Worm (Caenorhabditis elegans) whole organism, early embryonic: ENCODE measurements around the gene acs-11.

Experiments used
- B0310.2 ChIP-seq: sonication (generic microtip); optimal IDR thresholded peaks from 2 replicates; lab custom pipeline; 2016; ENCODE audit warnings: mild to moderate bottlenecking, missing genetic modification characterization, missing compliant biosample characterization
- F13C5.2 ChIP-seq: sonication (generic microtip); optimal IDR thresholded peaks from 2 replicates; lab custom pipeline; 2017; ENCODE audit warnings: mild to moderate bottlenecking, missing genetic modification characterization, inconsistent platforms, missing compliant biosample characterization
- aly-1 ChIP-seq: sonication (generic microtip); optimal IDR thresholded peaks from 2 replicates; lab custom pipeline; 2016; ENCODE audit warnings: missing genetic modification characterization, missing compliant biosample characterization
- ama-1 ChIP-seq: fragments of 150-350 bp; optimal IDR thresholded peaks from 2 replicates; lab custom pipeline; 2014
- ceh-13 ChIP-seq: fragments of 200-800 bp; sonication (Bioruptor generic); optimal IDR thresholded peaks from 2 replicates; lab custom pipeline; 2018; ENCODE audit warnings: mild to moderate bottlenecking, missing genetic modification characterization, missing compliant biosample characterization
- ceh-36 ChIP-seq: sonication (generic microtip); optimal IDR thresholded peaks from 2 replicates; lab custom pipeline; 2016; ENCODE audit warnings: missing genetic modification characterization, inconsistent platforms, missing compliant biosample characterization
- ets-7 ChIP-seq: sonication (generic microtip); optimal IDR thresholded peaks from 2 replicates; lab custom pipeline; 2016; ENCODE audit warnings: missing genotype, missing genetic modification characterization, missing compliant biosample characterization
- flt-1 ChIP-seq: fragments of 200-800 bp; sonication (Bioruptor generic); IDR thresholded peaks from 2 replicates; pipeline ENCODE4 v1.3.6; 2022; ENCODE audit warnings: missing genetic modification characterization, missing compliant biosample characterization
- hmbx-1 ChIP-seq: sonication (generic microtip); optimal IDR thresholded peaks from 2 replicates; lab custom pipeline; 2016; ENCODE audit warnings: mild to moderate bottlenecking, missing genetic modification characterization, missing compliant biosample characterization
- hmg-4 ChIP-seq: fragments of 200-800 bp; sonication (Bioruptor generic); optimal IDR thresholded peaks from 2 replicates; lab custom pipeline; 2018; ENCODE audit warnings: mild to moderate bottlenecking, missing genetic modification characterization, missing compliant biosample characterization
- hnd-1 ChIP-seq: sonication (generic microtip); optimal IDR thresholded peaks from 2 replicates; lab custom pipeline; 2016; ENCODE audit warnings: missing genetic modification characterization, missing compliant biosample characterization
- pes-1 ChIP-seq: fragments of 200-800 bp; sonication (Bioruptor generic); IDR thresholded peaks from 2 replicates; pipeline ENCODE4 v1.3.6; 2022; ENCODE audit warnings: missing genetic modification reagents, missing genetic modification characterization, missing compliant biosample characterization
- scrt-1 ChIP-seq: fragments of 200-800 bp; sonication (Bioruptor generic); IDR thresholded peaks from 2 replicates; pipeline ENCODE4 v1.3.6; 2022; ENCODE audit warnings: missing genetic modification characterization, missing compliant biosample characterization
- sea-1 ChIP-seq: fragments of 200-800 bp; sonication (Bioruptor generic); conservative IDR thresholded peaks from 2 replicates; pipeline ENCODE4 v1.3.6; 2022; ENCODE audit warnings: missing genetic modification characterization, missing compliant biosample characterization
- tbx-11 ChIP-seq: fragments of 200-800 bp; sonication (Bioruptor generic); IDR thresholded peaks from 2 replicates; pipeline ENCODE4 v1.3.6; 2022; ENCODE audit warnings: missing genetic modification characterization, missing compliant biosample characterization
- tbx-37 ChIP-seq: fragments of 200-800 bp; sonication (Bioruptor generic); conservative IDR thresholded peaks from 2 replicates; pipeline ENCODE4 v1.3.6; 2022; ENCODE audit warnings: missing genetic modification reagents, missing genetic modification characterization, missing compliant biosample characterization
- tra-4 ChIP-seq: sonication (generic microtip); optimal IDR thresholded peaks from 2 replicates; lab custom pipeline; 2017; ENCODE audit warnings: missing genetic modification characterization, missing compliant biosample characterization

acs-11 gene

DNA sequence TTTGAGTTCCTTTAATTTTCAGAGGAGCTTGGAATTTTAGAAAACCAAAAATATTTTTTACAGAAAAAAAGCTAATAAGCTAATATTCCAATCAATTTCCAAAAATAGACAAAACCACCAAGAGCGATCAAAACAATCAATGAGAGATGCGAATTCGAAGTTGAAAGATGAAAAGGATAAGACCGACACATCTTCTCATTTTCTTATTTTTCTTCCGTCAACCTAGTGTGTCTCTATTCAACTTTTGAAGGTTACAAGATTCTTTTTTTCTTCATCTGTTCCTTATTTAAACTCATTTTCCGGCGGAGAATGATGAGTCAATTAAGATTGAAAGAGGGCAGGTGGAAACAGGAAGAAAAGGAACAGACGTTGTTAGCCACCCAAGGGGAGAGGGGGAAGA is 25.7 kb downstream of the acs-11 start:
- TF ChIP-seq hnd-1 (tag; lab: Kevin White, UChicago) (no peak), pes-1 (GFP tag; lab: Robert Waterston, UW) (no peak), B0310.2 (no peak), tbx-37 (GFP tag; lab: Robert Waterston, UW) (no peak), ceh-13 (GFP tag; lab: Kevin White, UChicago) (no peak), flt-1 (GFP tag; lab: Robert Waterston, UW) (no peak), tbx-11 (GFP tag; lab: Robert Waterston, UW) (no peak), ceh-36 (no peak), ets-7 (tag; lab: Kevin White, UChicago) (no peak)

DNA sequence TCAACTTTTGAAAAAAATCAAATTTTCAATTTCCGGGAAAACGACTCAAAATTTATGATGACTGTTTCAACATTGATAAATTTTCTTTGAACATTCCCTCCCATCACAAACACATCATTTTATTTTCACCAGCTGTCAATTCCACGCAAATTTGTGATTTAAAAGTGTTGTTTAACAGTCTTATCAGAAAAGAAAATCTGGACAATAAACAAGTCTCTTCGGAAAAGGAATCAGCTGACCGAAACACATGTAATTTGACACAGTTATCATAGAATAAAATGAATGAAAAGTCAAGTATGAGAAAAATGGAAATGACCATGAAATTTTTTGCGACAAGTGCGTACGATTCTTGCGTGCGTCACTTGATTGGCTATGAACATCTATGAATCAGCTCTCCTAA is 27.2 kb downstream of the acs-11 start:
- no peak for TF ChIP-seq hmg-4 (GFP tag; lab: Kevin White, UChicago)
- TF ChIP-seq hnd-1 (tag; lab: Kevin White, UChicago) = no peak
- no peak for TF ChIP-seq ceh-36
- TF ChIP-seq B0310.2 = no peak
- TF ChIP-seq tbx-37 (GFP tag; lab: Robert Waterston, UW) = no peak
- TF ChIP-seq hmbx-1 (tag; lab: Kevin White, UChicago) = no peak
- TF ChIP-seq pes-1 (GFP tag; lab: Robert Waterston, UW) = no peak
- TF ChIP-seq scrt-1 (GFP tag; lab: Robert Waterston, UW) = no peak
- no peak for TF ChIP-seq ceh-13 (GFP tag; lab: Kevin White, UChicago)

DNA sequence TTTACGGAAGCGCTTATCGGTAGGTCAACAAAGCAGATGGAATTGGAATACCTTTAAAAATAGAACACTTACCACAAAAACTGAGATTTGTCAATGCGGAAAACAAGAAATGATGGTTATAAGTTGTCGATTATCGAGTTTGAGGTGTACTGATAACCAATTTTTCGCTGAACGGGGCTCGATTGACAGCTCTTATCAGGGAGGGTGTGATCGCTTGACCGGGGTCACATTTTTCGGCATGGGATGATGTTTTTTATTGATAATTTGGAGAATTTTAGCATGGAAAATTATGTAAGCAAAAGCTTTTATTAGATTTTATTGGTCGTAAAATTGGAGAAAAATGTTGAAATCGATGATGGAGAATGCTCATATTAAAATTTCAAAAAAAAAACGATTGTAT is 27.9 kb downstream of the acs-11 start:
- TF ChIP-seq tbx-37 (GFP tag; lab: Robert Waterston, UW) (no peak), ama-1 (lab: Kevin White, UChicago) (no peak), F13C5.2 (tag; lab: Kevin White, UChicago) (no peak), tbx-11 (GFP tag; lab: Robert Waterston, UW) (no peak), scrt-1 (GFP tag; lab: Robert Waterston, UW) (no peak), hmbx-1 (tag; lab: Kevin White, UChicago) (no peak), hnd-1 (tag; lab: Kevin White, UChicago) (no peak), sea-1 (GFP tag; lab: Robert Waterston, UW) (no peak), ceh-36 (no peak), hmg-4 (GFP tag; lab: Kevin White, UChicago) (no peak), aly-1 (no peak), tra-4 (tag; lab: Kevin White, UChicago) (no peak), ets-7 (tag; lab: Kevin White, UChicago) (no peak), pes-1 (GFP tag; lab: Robert Waterston, UW) (no peak), flt-1 (GFP tag; lab: Robert Waterston, UW) (no peak), ceh-13 (GFP tag; lab: Kevin White, UChicago) (no peak)

DNA sequence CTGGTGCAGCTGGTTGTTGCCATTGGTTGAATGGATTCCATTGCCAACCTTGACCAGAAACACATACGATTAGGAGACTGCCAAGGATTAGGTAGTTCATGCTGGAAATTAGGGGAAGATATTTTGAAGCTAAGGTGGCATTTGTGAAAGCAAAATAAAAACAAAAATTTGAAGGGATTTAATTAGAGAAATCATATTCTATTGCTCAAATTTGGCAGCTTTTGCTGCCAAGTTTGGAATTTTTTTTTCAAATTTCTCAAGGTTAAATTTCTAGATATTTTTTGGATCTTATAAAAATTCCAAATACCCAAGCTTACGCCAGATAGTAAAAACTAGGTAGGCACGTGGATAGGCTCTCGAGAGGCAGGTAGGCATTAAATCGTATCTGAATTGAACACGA is 29.3 kb downstream of the acs-11 start, which contains the start of gene F26G1.5:
TSS of gene F26G1.5 (minus strand) at position 101 of the 400 bp plus-strand sequence.
- TF ChIP-seq tra-4 (tag; lab: Kevin White, UChicago) = no peak
- no peak for TF ChIP-seq tbx-11 (GFP tag; lab: Robert Waterston, UW)
- no peak for TF ChIP-seq ama-1 (lab: Kevin White, UChicago)
- TF ChIP-seq ceh-13 (GFP tag; lab: Kevin White, UChicago) = no peak
- no peak for TF ChIP-seq B0310.2
- TF ChIP-seq hmbx-1 (tag; lab: Kevin White, UChicago) = no peak
- no peak for TF ChIP-seq pes-1 (GFP tag; lab: Robert Waterston, UW)
- TF ChIP-seq hnd-1 (tag; lab: Kevin White, UChicago) = no peak
- TF ChIP-seq ets-7 (tag; lab: Kevin White, UChicago) = no peak
- no peak for TF ChIP-seq sea-1 (GFP tag; lab: Robert Waterston, UW)
- no peak for TF ChIP-seq F13C5.2 (tag; lab: Kevin White, UChicago)
- TF ChIP-seq hmg-4 (GFP tag; lab: Kevin White, UChicago) = no peak
- TF ChIP-seq ceh-36 = no peak
- TF ChIP-seq tbx-37 (GFP tag; lab: Robert Waterston, UW) = no peak
- no peak for TF ChIP-seq scrt-1 (GFP tag; lab: Robert Waterston, UW)
- TF ChIP-seq aly-1 = no peak

DNA sequence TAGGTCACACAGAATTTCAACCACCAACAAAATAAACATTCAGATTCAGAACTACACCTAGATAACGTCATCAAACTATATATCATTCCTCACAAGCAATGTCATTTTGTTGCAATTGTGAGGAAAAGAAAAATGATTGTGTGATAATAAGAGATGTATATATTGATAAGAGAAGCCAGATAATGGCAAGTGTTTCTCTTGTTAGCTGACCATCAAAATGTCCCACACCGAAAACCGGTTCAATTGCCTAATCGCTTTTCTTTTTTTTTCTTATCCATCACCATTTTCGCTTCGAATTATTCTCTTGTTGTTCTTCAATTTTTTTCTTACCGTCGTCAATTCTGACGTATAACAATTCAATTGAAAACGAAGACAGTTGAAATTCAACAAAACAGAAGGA is 30.5 kb downstream of the acs-11 start:
- no peak for TF ChIP-seq tra-4 (tag; lab: Kevin White, UChicago)
- TF ChIP-seq flt-1 (GFP tag; lab: Robert Waterston, UW) = no peak

DNA sequence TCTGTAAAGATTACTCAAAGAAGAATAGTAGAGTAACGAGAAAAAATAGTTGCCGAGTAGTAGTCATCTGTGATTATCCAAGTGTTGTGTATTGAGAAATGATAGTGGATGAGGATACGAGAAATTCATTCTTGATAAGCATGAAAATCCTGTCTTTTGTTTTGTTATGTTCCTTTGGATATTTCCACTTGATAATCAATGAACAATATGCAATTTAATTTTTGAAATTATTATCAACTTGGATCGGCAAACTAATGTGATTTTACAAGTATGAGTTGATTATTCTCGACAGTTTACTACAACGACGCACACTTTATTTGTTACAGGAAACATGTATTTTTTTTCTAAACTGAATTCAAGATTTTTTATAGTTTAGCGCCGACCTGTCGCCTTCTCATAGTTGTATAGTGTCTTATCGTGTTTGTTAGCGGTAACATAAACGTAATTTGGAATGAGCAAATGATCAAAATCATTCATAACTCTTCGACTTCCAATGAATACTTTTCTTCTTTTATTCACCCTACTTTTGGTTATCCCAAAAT is 32.0 kb downstream of the acs-11 start, which contains the start of the genes F26G1.9 and F26G1.10:
TSS of gene F26G1.9 (minus strand) at position 101 of the 542 bp plus-strand sequence.
TSS of gene F26G1.10 (plus strand) at position 492 of the 542 bp plus-strand sequence.
- TF ChIP-seq scrt-1 (GFP tag; lab: Robert Waterston, UW) (no peak), aly-1 (no peak), tbx-11 (GFP tag; lab: Robert Waterston, UW) (no peak), flt-1 (GFP tag; lab: Robert Waterston, UW) (no peak), ceh-13 (GFP tag; lab: Kevin White, UChicago) (no peak), ets-7 (tag; lab: Kevin White, UChicago) (no peak)

DNA sequence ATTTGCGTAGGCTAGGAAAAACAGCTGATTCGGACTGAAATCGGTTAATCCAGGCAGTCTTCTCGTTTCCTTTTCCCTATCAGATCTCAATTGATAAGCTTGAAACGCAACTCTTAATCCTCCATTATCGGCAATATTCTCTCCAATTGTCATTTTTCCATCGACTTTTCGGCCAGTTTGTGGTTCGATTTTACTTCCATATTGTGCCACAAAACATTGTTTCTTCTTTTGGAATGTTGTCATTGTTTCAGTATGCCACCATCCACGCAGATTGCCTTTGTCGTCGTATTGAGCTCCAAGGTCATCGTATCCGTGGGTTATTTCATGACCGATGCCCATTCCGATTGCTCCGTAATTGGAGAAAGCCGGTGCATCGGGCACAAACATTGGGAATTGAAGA is 33.9 kb downstream of the acs-11 start:
- no peak for TF ChIP-seq tbx-11 (GFP tag; lab: Robert Waterston, UW)
- TF ChIP-seq flt-1 (GFP tag; lab: Robert Waterston, UW) = no peak
- no peak for TF ChIP-seq B0310.2
- no peak for TF ChIP-seq hmbx-1 (tag; lab: Kevin White, UChicago)
- TF ChIP-seq hmg-4 (GFP tag; lab: Kevin White, UChicago) = no peak
- TF ChIP-seq ceh-36 = no peak
- no peak for TF ChIP-seq pes-1 (GFP tag; lab: Robert Waterston, UW)
- no peak for TF ChIP-seq hnd-1 (tag; lab: Kevin White, UChicago)
- no peak for TF ChIP-seq sea-1 (GFP tag; lab: Robert Waterston, UW)
- no peak for TF ChIP-seq scrt-1 (GFP tag; lab: Robert Waterston, UW)
- no peak for TF ChIP-seq aly-1
- TF ChIP-seq tbx-37 (GFP tag; lab: Robert Waterston, UW) = no peak
- TF ChIP-seq tra-4 (tag; lab: Kevin White, UChicago) = no peak
- TF ChIP-seq ama-1 (lab: Kevin White, UChicago) = no peak
